Fruit fly (Drosophila melanogaster) S2 (cell line): ENCODE data around the gene papi.

ENCODE experiments used
- CG8478 ChIP-seq: fragments of >200 bp; optimal IDR thresholded peaks from 2 replicates; lab custom pipeline; 2018
- CTCF ChIP-seq, 2 experiments: fragments of >200 bp; optimal IDR thresholded peaks; 2 replicates each; lab custom pipeline; 2018

dm6 chr2L:2227316-2227715 lies 6.8 kb downstream of the papi start:
- TF ChIP-seq CG8478 (lab: Kevin White, UChicago) (no peak), CTCF (optimal IDR thresholded peaks at IDR 0.05; lab: Kevin White, UChicago) (no peak)
